Worm (Caenorhabditis elegans) whole organism, L2 larva: ENCODE results near the gene cst-2.

Experiments used
- Y55F3AM.14 ChIP-seq: fragments of 200-800 bp; sonication (Bioruptor generic); optimal IDR thresholded peaks from 2 replicates; lab custom pipeline; 2018; ENCODE audit warnings: mild to moderate bottlenecking, missing genetic modification characterization, missing compliant biosample characterization
- nhr-10 ChIP-seq: sonication (generic microtip); optimal IDR thresholded peaks from 2 replicates; lab custom pipeline; 2017; ENCODE audit warnings: missing biosample characterization, missing genetic modification characterization

ce11 chrX:4314939-4315338 is 20.9 kb downstream of the cst-2 start:
- TF ChIP-seq nhr-10 (tag; lab: Kevin White, UChicago) (no peak), Y55F3AM.14 (GFP tag; lab: Kevin White, UChicago) (no peak)
